Fruit fly (Drosophila melanogaster): ENCODE measurements around the gene CG17026.

Gene CG17026

dm6 chr3L:16004401-16005237, 29.5 kb downstream of the CG17026 start, which contains the start of the genes hzg and mRpS31 (continued):
- TF ChIP-seq CHES-1-like (GFP tag; optimal IDR thresholded peaks at IDR 0.05) = peak; percentile 20
- TF ChIP-seq CG12071 (GFP tag; optimal IDR thresholded peaks at IDR 0.05) = no peak
- peak; percentile 4 for TF ChIP-seq Ets65A (GFP tag)
- TF ChIP-seq ato (GFP tag; IDR thresholded peaks at IDR 0.05; ENCODE audit: partially characterized antibody) = no peak
- no peak for TF ChIP-seq hth (optimal IDR thresholded peaks at IDR 0.05)
- no peak for TF ChIP-seq cad (GFP tag; optimal IDR thresholded peaks at IDR 0.05)
- TF ChIP-seq CG2116 (GFP tag; optimal IDR thresholded peaks at IDR 0.05) = peak; percentile 58
- TF ChIP-seq CG3407 (GFP tag; optimal IDR thresholded peaks at IDR 0.05) = no peak
- TF ChIP-seq CG6791 (GFP tag; IDR thresholded peaks at IDR 0.05; ENCODE audit: partially characterized antibody) = no peak; the same call in 2 of the 3 replicates
- peak; percentile 5 for TF ChIP-seq CG3281 (GFP tag; optimal IDR thresholded peaks at IDR 0.05)
- no peak for TF ChIP-seq CG5953 (GFP tag; IDR thresholded peaks at IDR 0.05)
- TF ChIP-seq stwl (tag; optimal IDR thresholded peaks at IDR 0.05) = peak; percentile 37
- peak; percentile 19; the same call in 1 of the 3 replicates for TF ChIP-seq Dbx (GFP tag; IDR thresholded peaks at IDR 0.05)
- TF ChIP-seq pfk (GFP tag; optimal IDR thresholded peaks at IDR 0.05) = no peak
- TF ChIP-seq Atf-2 (GFP tag; optimal IDR thresholded peaks at IDR 0.05) = peak; percentile 58
- no peak for TF ChIP-seq HHEX (GFP tag; optimal IDR thresholded peaks at IDR 0.05)
- peak; percentile 69 for TF ChIP-seq rib (GFP tag; IDR thresholded peaks at IDR 0.05)
- peak; percentile 88 for TF ChIP-seq nom (GFP tag; optimal IDR thresholded peaks at IDR 0.05)
- no peak for TF ChIP-seq Dll (GFP tag; IDR thresholded peaks at IDR 0.05; ENCODE audit: partially characterized antibody)
- TF ChIP-seq dati (GFP tag; IDR thresholded peaks at IDR 0.05) = no peak
- TF ChIP-seq Fer3 (tag; optimal IDR thresholded peaks at IDR 0.05) = peak; percentile 64
- TF ChIP-seq CG6765 (GFP tag; optimal IDR thresholded peaks at IDR 0.05) = no peak
- no peak for TF ChIP-seq Dref (GFP tag; IDR thresholded peaks at IDR 0.05)
- TF ChIP-seq CG1529 (GFP tag; optimal IDR thresholded peaks at IDR 0.05) = no peak
- peak; percentile 41 for TF ChIP-seq jumu (GFP tag; optimal IDR thresholded peaks at IDR 0.05)
- TF ChIP-seq CG5180 (GFP tag; optimal IDR thresholded peaks at IDR 0.05) = no peak
- TF ChIP-seq CG18476 (GFP tag; optimal IDR thresholded peaks at IDR 0.05) = peak; percentile 61
- no peak for TF ChIP-seq CG14965 (GFP tag; optimal IDR thresholded peaks at IDR 0.05; ENCODE audit: borderline replicate concordance)
- no peak for TF ChIP-seq CG2889 (GFP tag; IDR thresholded peaks at IDR 0.05)
- TF ChIP-seq NC2α (GFP tag; optimal IDR thresholded peaks at IDR 0.05) = no peak
- no peak for TF ChIP-seq CG11456 (GFP tag; IDR thresholded peaks at IDR 0.05)
- peak; percentile 32; the same call in 1 of the 2 replicates for TF ChIP-seq peb (GFP tag; IDR thresholded peaks at IDR 0.05)
- TF ChIP-seq slou (GFP tag; optimal IDR thresholded peaks at IDR 0.05) = no peak
- TF ChIP-seq CG10565 (GFP tag; optimal IDR thresholded peaks at IDR 0.05) = no peak
- no peak for TF ChIP-seq ap (GFP tag; IDR thresholded peaks at IDR 0.05)
- peak; percentile 59 for TF ChIP-seq CG9609 (GFP tag; optimal IDR thresholded peaks at IDR 0.05)
- TF ChIP-seq sens (GFP tag) = peak; percentile 89
- no peak for TF ChIP-seq pita (GFP tag; optimal IDR thresholded peaks at IDR 0.05)
- peak; percentile 46 to 65 for TF ChIP-seq dpn (GFP tag; optimal IDR thresholded peaks at IDR 0.05)
- no peak for TF ChIP-seq Dad (GFP tag; optimal IDR thresholded peaks at IDR 0.05)
- TF ChIP-seq CG17361 (GFP tag; IDR thresholded peaks at IDR 0.05) = peak; percentile 73
- TF ChIP-seq D19B (GFP tag; optimal IDR thresholded peaks at IDR 0.05) = no peak
- TF ChIP-seq CG12299 (tag; optimal IDR thresholded peaks at IDR 0.05) = no peak
- TF ChIP-seq Sox102F (GFP tag; optimal IDR thresholded peaks at IDR 0.05) = peak; percentile 58
- peak; percentile 67 for TF ChIP-seq CG10267 (tag; optimal IDR thresholded peaks at IDR 0.05)
- TF ChIP-seq sens-2 (GFP tag; IDR thresholded peaks at IDR 0.05) = no peak
- TF ChIP-seq pb (GFP tag; optimal IDR thresholded peaks at IDR 0.05) = peak; percentile 12
- TF ChIP-seq Six4 (GFP tag; optimal IDR thresholded peaks at IDR 0.05) = peak; percentile 52
- TF ChIP-seq Ptx1 (GFP tag; IDR thresholded peaks at IDR 0.05) = peak; percentile 70
- no peak for TF ChIP-seq HLH3B (GFP tag; IDR thresholded peaks at IDR 0.05)

All from whole organism, embryonic.